Worm (Caenorhabditis elegans) whole organism, midembryonic: ENCODE results near the gene F45E1.1.

Source experiments
- cog-1 ChIP-seq: sonication (generic microtip); optimal IDR thresholded peaks from 2 replicates; lab custom pipeline; 2016; ENCODE audit warnings: missing genetic modification characterization, missing compliant biosample characterization
- flt-1 ChIP-seq: fragments of 200-800 bp; sonication (Bioruptor generic); IDR thresholded peaks from 2 replicates; pipeline ENCODE4 v1.3.6; 2022; ENCODE audit warnings: missing genetic modification characterization, missing compliant biosample characterization
- med-1 ChIP-seq: sonication (generic microtip); optimal IDR thresholded peaks from 2 replicates; lab custom pipeline; 2017; ENCODE audit warnings: missing genetic modification characterization, mild to moderate bottlenecking, missing compliant biosample characterization, antibody characterized with exemption, missing genetic modification reagents; ENCODE audit not compliant: insufficient read depth
- ref-1 ChIP-seq: fragments of 200-800 bp; sonication (Bioruptor generic); conservative IDR thresholded peaks from 2 replicates; pipeline ENCODE4 v1.3.6; 2022; ENCODE audit warnings: missing genetic modification reagents, missing genetic modification characterization, missing compliant biosample characterization
- tab-1 ChIP-seq: fragments of 200-800 bp; sonication (Bioruptor generic); IDR thresholded peaks from 2 replicates; pipeline ENCODE4 v1.3.6; 2022; ENCODE audit warnings: missing genetic modification characterization, missing compliant biosample characterization
- ztf-23 ChIP-seq: fragments of 200-800 bp; sonication (Bioruptor generic); IDR thresholded peaks from 2 replicates; pipeline ENCODE4 v1.3.6; 2022; ENCODE audit warnings: missing genetic modification reagents, missing genetic modification characterization, missing compliant biosample characterization
- ztf-29 ChIP-seq: fragments of 200-800 bp; sonication (Bioruptor generic); IDR thresholded peaks from 2 replicates; pipeline ENCODE4 v1.3.6; 2022; ENCODE audit warnings: missing genetic modification reagents, missing genetic modification characterization, missing compliant biosample characterization

DNA sequence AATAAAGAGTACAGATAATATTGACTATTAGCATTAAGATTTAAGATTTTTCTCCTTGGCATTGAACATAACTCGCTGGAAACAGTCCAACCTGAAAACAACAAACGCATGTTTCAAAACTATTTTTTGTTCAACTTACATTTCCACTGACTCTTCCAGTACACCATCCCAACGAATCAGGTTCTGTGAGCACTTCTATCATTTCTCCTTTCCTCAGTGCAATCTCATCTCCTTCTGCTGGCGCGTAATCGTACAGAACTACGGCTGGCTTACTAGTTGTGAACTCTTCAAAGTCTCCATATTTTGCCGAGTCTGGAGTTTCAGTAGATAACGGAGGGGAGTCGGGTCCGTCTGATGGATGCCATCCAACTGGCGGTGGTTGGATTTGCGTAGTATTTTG, 14.3 kb upstream of the F45E1.1 start:
- TF ChIP-seq cog-1 (tag; lab: Kevin White, UChicago) (no peak), med-1 (GFP tag; lab: Kevin White, UChicago) (no peak), tab-1 (no peak), flt-1 (GFP tag; lab: Robert Waterston, UW) (no peak), ref-1 (GFP tag; lab: Robert Waterston, UW) (no peak), ztf-29 (GFP tag; lab: Robert Waterston, UW) (no peak), ztf-23 (GFP tag; lab: Robert Waterston, UW) (no peak)
